Fruit fly (Drosophila melanogaster) whole organism, prepupa: ENCODE measurements around the gene CG14137.
A peak's percentile ranks its signal among the peaks of the same experiment; 100 is the strongest.

Experiments used
- Blimp-1 ChIP-seq: fragments of 200-800 bp; sonication (Bioruptor generic); optimal IDR thresholded peaks from 3 replicates; lab custom pipeline; 2017; ENCODE audit warnings: missing biosample characterization, missing genetic modification characterization, mild to moderate bottlenecking, moderate library complexity, missing genetic modification reagents
- CG15336 ChIP-seq: fragments of 200-800 bp; sonication (Bioruptor generic); IDR thresholded peaks from 2 replicates; pipeline ENCODE4 v1.3.6; 2022; ENCODE audit warnings: missing biosample characterization, missing genetic modification characterization
- CG32006 ChIP-seq: fragments of 200-800 bp; sonication (Bioruptor generic); optimal IDR thresholded peaks from 3 replicates; lab custom pipeline; 2017; ENCODE audit warnings: missing biosample characterization, mild to moderate bottlenecking, missing genetic modification characterization
- CG4318 ChIP-seq: fragments of 200-800 bp; sonication (Bioruptor generic); optimal IDR thresholded peaks from 3 replicates; lab custom pipeline; 2017; ENCODE audit warnings: missing biosample characterization, mild to moderate bottlenecking, missing genetic modification characterization
- CG6163 ChIP-seq: fragments of 200-800 bp; sonication (Bioruptor generic); IDR thresholded peaks from 3 replicates; pipeline ENCODE4 v1.3.6; 2022; ENCODE audit warnings: missing biosample characterization, missing genetic modification characterization
- CG6808 ChIP-seq: fragments of 200-800 bp; sonication (Bioruptor generic); optimal IDR thresholded peaks from 3 replicates; lab custom pipeline; 2017; ENCODE audit warnings: missing biosample characterization, missing genetic modification characterization, mild to moderate bottlenecking, moderate library complexity, missing genetic modification reagents
- CG6854 ChIP-seq: fragments of 200-800 bp; sonication (Bioruptor generic); optimal IDR thresholded peaks from 2 replicates; lab custom pipeline; 2017; ENCODE audit warnings: missing biosample characterization, mild to moderate bottlenecking, missing genetic modification characterization
- CG7368 ChIP-seq: fragments of 200-800 bp; sonication (Bioruptor generic); optimal IDR thresholded peaks from 3 replicates; lab custom pipeline; 2016; ENCODE audit warnings: missing biosample characterization, missing genetic modification characterization
- CG9139 ChIP-seq: fragments of 200-800 bp; sonication (Bioruptor generic); optimal IDR thresholded peaks from 3 replicates; lab custom pipeline; 2017; ENCODE audit warnings: missing biosample characterization, mild to moderate bottlenecking, missing genetic modification characterization
- Eip75B ChIP-seq: fragments of 200-800 bp; sonication (Bioruptor generic); optimal IDR thresholded peaks from 3 replicates; lab custom pipeline; 2016; ENCODE audit warnings: missing biosample characterization, missing genetic modification characterization
- Eip93F ChIP-seq: fragments of 200-800 bp; sonication (Bioruptor generic); optimal IDR thresholded peaks from 2 replicates; lab custom pipeline; 2016; ENCODE audit warnings: missing biosample characterization, mild to moderate bottlenecking, missing genetic modification characterization
- Gug ChIP-seq: fragments of 200-800 bp; sonication (Bioruptor generic); IDR thresholded peaks from 2 replicates; pipeline ENCODE4 v1.3.6; 2022; ENCODE audit warnings: missing biosample characterization, missing genetic modification characterization
- Hr38 ChIP-seq: sonication (Bioruptor generic); optimal IDR thresholded peaks from 2 replicates; lab custom pipeline; 2016; ENCODE audit warnings: missing biosample characterization, missing genetic modification characterization
- Hr39 ChIP-seq: fragments of 200-800 bp; sonication (Bioruptor generic); optimal IDR thresholded peaks from 2 replicates; lab custom pipeline; 2016; ENCODE audit warnings: missing biosample characterization, missing genetic modification characterization
- Lpt ChIP-seq: fragments of 200-800 bp; sonication (Bioruptor generic); optimal IDR thresholded peaks from 3 replicates; lab custom pipeline; 2016; ENCODE audit warnings: missing biosample characterization, missing genetic modification characterization
- OdsH ChIP-seq: fragments of 200-800 bp; sonication (Bioruptor generic); optimal IDR thresholded peaks from 3 replicates; lab custom pipeline; 2016; ENCODE audit warnings: missing biosample characterization, missing genetic modification characterization
- Smox ChIP-seq: fragments of 200-800 bp; sonication (Bioruptor generic); optimal IDR thresholded peaks from 3 replicates; lab custom pipeline; 2016; ENCODE audit warnings: missing biosample characterization, missing genetic modification characterization
- Sox102F ChIP-seq: fragments of 200-800 bp; sonication (Bioruptor generic); optimal IDR thresholded peaks from 2 replicates; lab custom pipeline; 2016; ENCODE audit warnings: missing biosample characterization, mild to moderate bottlenecking, missing genetic modification characterization
- Sox14 ChIP-seq: fragments of 200-800 bp; sonication (Bioruptor generic); optimal IDR thresholded peaks from 3 replicates; lab custom pipeline; 2016; ENCODE audit warnings: missing biosample characterization, missing genetic modification characterization
- acj6 ChIP-seq: fragments of 200-800 bp; sonication (Bioruptor generic); optimal IDR thresholded peaks from 3 replicates; lab custom pipeline; 2016; ENCODE audit warnings: missing biosample characterization, missing genetic modification characterization
- dac ChIP-seq: fragments of 200-800 bp; sonication (Bioruptor generic); optimal IDR thresholded peaks from 2 replicates; lab custom pipeline; 2017; ENCODE audit warnings: missing biosample characterization, mild to moderate bottlenecking, missing genetic modification characterization
- dsx ChIP-seq: fragments of 200-800 bp; optimal IDR thresholded peaks from 3 replicates; lab custom pipeline; 2019; ENCODE audit warnings: missing biosample characterization, mild to moderate bottlenecking, missing genetic modification characterization, moderate library complexity; ENCODE audit not compliant: poor library complexity, severe bottlenecking
- eg ChIP-seq: fragments of 200-800 bp; sonication (Bioruptor generic); IDR thresholded peaks from 3 replicates; pipeline ENCODE4 v1.3.6; 2022; ENCODE audit warnings: missing biosample characterization, missing genetic modification characterization
- fd59A ChIP-seq: fragments of 200-800 bp; sonication (Bioruptor generic); optimal IDR thresholded peaks from 2 replicates; lab custom pipeline; 2017; ENCODE audit warnings: missing biosample characterization, mild to moderate bottlenecking, missing genetic modification characterization, missing genetic modification reagents
- fd85E ChIP-seq: fragments of 200-800 bp; sonication (Bioruptor generic); optimal IDR thresholded peaks from 3 replicates; lab custom pipeline; 2016; ENCODE audit warnings: missing biosample characterization, missing genetic modification characterization
- fkh ChIP-seq: fragments of 200-800 bp; sonication (Bioruptor generic); optimal IDR thresholded peaks from 3 replicates; lab custom pipeline; 2017; ENCODE audit warnings: missing biosample characterization, mild to moderate bottlenecking, missing genetic modification characterization, moderate library complexity
- lz ChIP-seq: fragments of 200-800 bp; sonication (Bioruptor generic); optimal IDR thresholded peaks from 3 replicates; lab custom pipeline; 2016; ENCODE audit warnings: missing biosample characterization, missing genetic modification characterization
- pdm3 ChIP-seq: fragments of 200-800 bp; sonication (Bioruptor generic); optimal IDR thresholded peaks from 3 replicates; lab custom pipeline; 2016; ENCODE audit warnings: missing biosample characterization, missing genetic modification characterization
- salr ChIP-seq, 2 experiments: fragments of 200-800 bp; sonication (Bioruptor generic); optimal IDR thresholded peaks; 3 replicates each; lab custom pipeline; 2016 to 2018; ENCODE audit warnings: missing biosample characterization in 2 of 2, missing genetic modification characterization in 2 of 2, mild to moderate bottlenecking in 1 of 2
- ss ChIP-seq, 2 experiments: fragments of 200-800 bp; sonication (Bioruptor generic); optimal IDR thresholded peaks; 2 replicates in 1 of 2; 3 replicates in 1 of 2; lab custom pipeline; 2017 to 2018; ENCODE audit warnings: mild to moderate bottlenecking in 2 of 2, missing biosample characterization in 2 of 2, missing genetic modification characterization in 2 of 2, moderate library complexity in 1 of 2
- vri ChIP-seq: fragments of 200-800 bp; sonication (Bioruptor generic); optimal IDR thresholded peaks from 3 replicates; lab custom pipeline; 2016; ENCODE audit warnings: missing biosample characterization, mild to moderate bottlenecking, missing genetic modification characterization

Gene CG14137

DNA sequence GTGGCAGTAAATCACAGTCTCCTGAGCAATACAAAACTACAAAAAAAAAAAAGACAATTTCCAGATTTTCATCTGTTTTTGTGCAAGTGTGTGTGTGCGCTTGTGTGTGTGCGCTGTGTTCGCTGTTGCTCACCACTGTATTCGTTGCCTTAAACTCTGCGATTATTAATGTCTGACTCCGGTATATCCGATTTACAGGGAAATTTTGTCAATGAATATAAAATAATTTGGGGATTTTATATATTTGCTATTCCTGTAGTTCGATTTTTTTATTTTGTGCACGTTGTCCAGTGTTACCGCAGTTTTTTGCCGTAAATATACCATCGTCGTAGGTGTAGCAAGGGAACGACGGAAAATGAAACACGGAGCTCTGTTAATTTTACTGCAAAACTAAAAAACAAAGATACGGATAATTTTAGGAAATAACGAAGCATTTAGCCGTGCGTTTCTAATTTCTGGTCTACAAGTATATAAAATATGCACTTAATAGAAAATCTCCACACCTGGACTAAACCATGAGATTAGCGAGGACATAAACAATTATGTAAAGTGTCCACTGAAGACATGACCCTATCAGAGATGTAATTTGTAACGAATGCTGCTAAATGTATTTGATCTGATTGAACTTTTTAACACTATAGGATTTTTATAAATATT, 9.4 kb upstream of the CG14137 start, which contains the start of gene Duba (continued):
- TF ChIP-seq salr (GFP tag; optimal IDR thresholded peaks at IDR 0.05; lab: Kevin White, UChicago) (no peak), Hr38 (GFP tag; lab: Kevin White, UChicago) (no peak), Hr39 (GFP tag; lab: Kevin White, UChicago) (no peak), Blimp-1 (no peak), CG9139 (GFP tag; lab: Kevin White, UChicago) (no peak), OdsH (GFP tag; lab: Kevin White, UChicago) (no peak), Smox (GFP tag; lab: Kevin White, UChicago) (no peak), lz (GFP tag; lab: Kevin White, UChicago) (no peak), pdm3 (GFP tag; lab: Kevin White, UChicago) (no peak), CG6163 (GFP tag; lab: Robert Waterston, UW) (no peak; the same call in 2 of the 3 replicates), dsx (GFP tag; lab: Kevin White, UChicago) (no peak), ss (GFP tag; optimal IDR thresholded peaks at IDR 0.05; lab: Kevin White, UChicago) (peak in 1 of 2 experiments; percentile 38), CG15336 (GFP tag; lab: Robert Waterston, UW) (0 out of 2 replicates have a peak, but pooled peaks have one; percentile 44), Eip93F (no peak), dac (no peak), acj6 (GFP tag; lab: Kevin White, UChicago) (no peak), fkh (GFP tag; lab: Kevin White, UChicago) (no peak), CG6854 (GFP tag; lab: Kevin White, UChicago) (no peak), CG6808 (GFP tag; lab: Kevin White, UChicago) (no peak), Sox14 (peak; percentile 9), fd59A (GFP tag; lab: Kevin White, UChicago) (no peak), fd85E (GFP tag; lab: Kevin White, UChicago) (no peak)

DNA sequence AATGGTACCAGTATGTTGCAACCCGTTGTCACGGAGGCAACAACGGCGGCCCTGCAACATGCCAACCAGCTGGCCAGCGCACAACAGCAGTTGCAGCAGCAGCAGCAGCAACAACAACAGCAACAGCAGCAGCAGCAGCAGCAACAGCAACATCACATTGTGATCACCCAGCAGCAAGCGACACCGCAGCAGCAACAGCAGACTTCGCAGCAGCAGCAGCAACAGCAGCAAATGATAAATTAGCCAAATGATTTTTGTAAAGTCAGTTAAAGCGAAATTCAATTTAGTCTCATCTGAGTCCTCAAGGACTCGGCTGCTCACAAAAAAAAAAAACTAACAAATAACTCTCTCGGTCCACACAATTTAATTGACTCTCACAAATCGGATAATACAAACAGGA, 4.4 kb upstream of the CG14137 start:
- TF ChIP-seq salr (GFP tag; optimal IDR thresholded peaks at IDR 0.05; lab: Kevin White, UChicago) (no peak), eg (no peak), vri (GFP tag; lab: Kevin White, UChicago) (no peak), Gug (no peak), Sox14 (no peak), Hr39 (GFP tag; lab: Kevin White, UChicago) (no peak), Blimp-1 (no peak)

DNA sequence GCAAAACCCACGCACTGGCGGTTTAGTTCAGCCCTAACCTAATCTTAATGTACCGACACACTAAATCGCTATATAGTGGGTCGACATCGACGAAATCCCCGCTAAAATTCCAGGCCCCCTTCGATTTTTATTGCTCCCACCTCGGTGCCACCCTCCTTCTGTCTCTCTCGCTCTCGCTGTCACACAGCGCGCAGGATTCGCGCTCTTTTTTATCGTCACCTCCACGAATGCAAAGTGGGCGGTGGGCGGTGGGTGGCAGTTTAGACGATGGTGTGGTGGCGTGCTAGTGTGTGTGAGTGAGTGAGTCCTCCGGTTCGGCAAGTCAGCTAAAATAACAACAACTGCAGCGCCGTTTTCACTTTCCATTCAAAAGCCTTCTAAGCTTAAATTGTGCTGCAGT, 2.2 kb upstream of the CG14137 start:
- TF ChIP-seq CG15336 (GFP tag; lab: Robert Waterston, UW), result no peak
- TF ChIP-seq CG7368 (GFP tag; lab: Kevin White, UChicago), result peak; percentile 72

dm6 chr3L:11601133-11601532, 1.3 kb upstream of the CG14137 start:
- TF ChIP-seq fkh (GFP tag; lab: Kevin White, UChicago) (no peak), Hr38 (GFP tag; lab: Kevin White, UChicago) (no peak), CG4318 (GFP tag; lab: Kevin White, UChicago) (no peak), CG7368 (GFP tag; lab: Kevin White, UChicago) (peak; percentile 50), Lpt (GFP tag; lab: Kevin White, UChicago) (no peak), eg (0 out of 3 replicates have a peak, but pooled peaks have one; percentile 28), dac (no peak), Eip75B (no peak), Sox14 (no peak), fd85E (GFP tag; lab: Kevin White, UChicago) (no peak), CG6163 (GFP tag; lab: Robert Waterston, UW) (0 out of 3 replicates have a peak, but pooled peaks have one; percentile 27), salr (GFP tag; optimal IDR thresholded peaks at IDR 0.05; lab: Kevin White, UChicago) (no peak), Sox102F (GFP tag; lab: Kevin White, UChicago) (no peak), CG32006 (GFP tag; lab: Kevin White, UChicago) (no peak), CG15336 (GFP tag; lab: Robert Waterston, UW) (no peak)
